Worm (Caenorhabditis elegans) whole organism, L3 larva: ENCODE measurements around the gene cct-1.

Experiments
- aly-2 ChIP-seq: fragments of 150-350 bp; optimal IDR thresholded peaks from 2 replicates; lab custom pipeline; 2014; ENCODE audit warnings: missing biosample characterization, missing genetic modification characterization
- ama-1 ChIP-seq: fragments of 150-350 bp; optimal IDR thresholded peaks from 2 replicates; lab custom pipeline; 2018
- ceh-9 ChIP-seq: sonication (generic microtip); optimal IDR thresholded peaks from 2 replicates; lab custom pipeline; 2018; ENCODE audit warnings: missing biosample characterization, missing genetic modification characterization
- fkh-10 ChIP-seq: sonication (generic microtip); optimal IDR thresholded peaks from 2 replicates; lab custom pipeline; 2017; ENCODE audit warnings: missing biosample characterization, missing genetic modification reagents, missing genetic modification characterization
- nhr-12 ChIP-seq: fragments of 150-350 bp; optimal IDR thresholded peaks from 2 replicates; lab custom pipeline; 2014; ENCODE audit warnings: missing biosample characterization, missing genetic modification characterization
- nhr-28 ChIP-seq: fragments of 150-350 bp; optimal IDR thresholded peaks from 2 replicates; lab custom pipeline; 2014; ENCODE audit warnings: missing biosample characterization, missing genetic modification characterization
- nhr-43 ChIP-seq: sonication (generic microtip); optimal IDR thresholded peaks from 2 replicates; lab custom pipeline; 2016; ENCODE audit warnings: mild to moderate bottlenecking, missing genetic modification characterization, missing compliant biosample characterization; ENCODE audit not compliant: poor library complexity, severe bottlenecking
- pqm-1 ChIP-seq: fragments of 150-350 bp; optimal IDR thresholded peaks from 2 replicates; lab custom pipeline; 2017; ENCODE audit warnings: missing biosample characterization, missing genetic modification characterization, inconsistent platforms
- ztf-4 ChIP-seq: fragments of 150-350 bp; optimal IDR thresholded peaks from 2 replicates; lab custom pipeline; 2014; ENCODE audit warnings: missing biosample characterization, missing genetic modification characterization

- no peak for TF ChIP-seq ceh-9
- no peak for TF ChIP-seq pqm-1 (tag; lab: Kevin White, UChicago)
- no peak for TF ChIP-seq ama-1 (lab: Kevin White, UChicago)
- no peak for TF ChIP-seq nhr-28 (tag; lab: Kevin White, UChicago)
- TF ChIP-seq fkh-10, result no peak
- TF ChIP-seq nhr-12 (tag; lab: Kevin White, UChicago), result no peak
- no peak for TF ChIP-seq nhr-43 (tag; lab: Kevin White, UChicago)
- TF ChIP-seq aly-2 (tag; lab: Kevin White, UChicago), result no peak
- TF ChIP-seq ztf-4 (tag; lab: Kevin White, UChicago), result no peak
Measured at ce11 chrII:8212680-8213079, 27.4 kb downstream of the cct-1 start, which contains the start of gene twk-3.
